Fruit fly (Drosophila melanogaster): ENCODE results near the gene Twdlalpha.

The Twdlalpha gene

DNA sequence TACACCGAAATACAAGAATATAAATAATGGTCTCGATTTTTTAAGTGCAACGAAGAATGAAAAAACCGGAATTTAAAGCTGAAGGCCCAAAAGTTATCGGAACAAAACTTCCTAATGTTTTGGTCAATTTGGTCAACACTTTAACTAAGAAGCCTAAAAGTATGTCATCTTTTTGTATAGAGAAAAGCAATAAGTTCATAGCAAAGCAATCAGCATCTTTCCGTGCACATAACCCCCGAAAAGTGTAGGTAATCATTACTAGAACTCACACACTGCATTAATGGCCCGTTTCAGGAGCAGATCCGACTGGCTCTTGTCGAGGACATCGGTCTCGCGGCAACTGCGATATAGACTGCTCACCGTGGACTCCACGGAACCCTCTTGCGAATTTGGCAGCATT is 1.7 kb downstream of the Twdlalpha start:
- peak; percentile 20 for TF ChIP-seq Myc (optimal IDR thresholded peaks at IDR 0.05)
- peak; percentile 26 for TF ChIP-seq Vsx2 (GFP tag; optimal IDR thresholded peaks at IDR 0.05; ENCODE audit: partially characterized antibody)
- TF ChIP-seq usp (GFP tag; optimal IDR thresholded peaks at IDR 0.05), result no peak
- no peak for TF ChIP-seq Sp1 (GFP tag; optimal IDR thresholded peaks at IDR 0.05)
- peak; percentile 54 for TF ChIP-seq Dif (GFP tag; optimal IDR thresholded peaks at IDR 0.05; ENCODE audit: partially characterized antibody)

DNA sequence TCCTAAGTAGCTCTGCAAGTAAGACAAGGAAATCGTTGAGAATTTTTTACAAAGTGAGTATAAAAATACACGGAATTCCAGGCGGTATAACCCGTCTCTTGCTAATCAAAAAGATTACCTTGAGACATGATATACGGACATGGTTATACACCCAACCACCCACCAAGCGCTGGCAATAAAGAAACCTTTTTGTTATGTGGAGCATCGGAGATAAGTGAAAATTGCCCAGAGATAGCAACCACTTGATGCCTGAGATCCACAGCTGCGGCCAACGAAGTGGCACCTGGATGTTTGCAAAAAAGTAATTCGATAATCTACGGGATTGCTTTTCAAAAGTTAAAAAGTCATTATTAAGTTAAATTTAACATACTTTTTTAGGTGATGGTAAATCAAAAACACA is 3.3 kb downstream of the Twdlalpha start:
- no peak for TF ChIP-seq rgr (GFP tag; optimal IDR thresholded peaks at IDR 0.05)
- no peak for TF ChIP-seq dl (GFP tag; optimal IDR thresholded peaks at IDR 0.05; ENCODE audit: insufficient read depth in 1 of 2, partially characterized antibody in 2 of 2)
- TF ChIP-seq foxo (GFP tag; optimal IDR thresholded peaks at IDR 0.05), result no peak
- no peak for TF ChIP-seq sv (GFP tag; optimal IDR thresholded peaks at IDR 0.05)
- TF ChIP-seq ey (GFP tag; optimal IDR thresholded peaks at IDR 0.05), result no peak
- TF ChIP-seq OdsH (GFP tag; optimal IDR thresholded peaks at IDR 0.05), result no peak
- no peak for TF ChIP-seq dsf (GFP tag; optimal IDR thresholded peaks at IDR 0.05; ENCODE audit: borderline replicate concordance)
- TF ChIP-seq sage (GFP tag; optimal IDR thresholded peaks at IDR 0.05), result no peak
- TF ChIP-seq Rel (GFP tag; optimal IDR thresholded peaks at IDR 0.05), result no peak
- no peak for TF ChIP-seq Rel (tag; optimal IDR thresholded peaks at IDR 0.05)
- no peak for TF ChIP-seq Jra (GFP tag; optimal IDR thresholded peaks at IDR 0.05)
- no peak for TF ChIP-seq HLH106 (tag; optimal IDR thresholded peaks at IDR 0.05)
- TF ChIP-seq woc (GFP tag; optimal IDR thresholded peaks at IDR 0.05), result no peak
- no peak for TF ChIP-seq Myc (optimal IDR thresholded peaks at IDR 0.05)
- no peak for TF ChIP-seq pan (optimal IDR thresholded peaks at IDR 0.05)
- TF ChIP-seq CrebA (GFP tag; optimal IDR thresholded peaks at IDR 0.05; ENCODE audit: borderline replicate concordance), result no peak
- TF ChIP-seq Dfd (GFP tag; optimal IDR thresholded peaks at IDR 0.05), result no peak
- no peak for TF ChIP-seq dmrt93B (GFP tag; optimal IDR thresholded peaks at IDR 0.05)

DNA sequence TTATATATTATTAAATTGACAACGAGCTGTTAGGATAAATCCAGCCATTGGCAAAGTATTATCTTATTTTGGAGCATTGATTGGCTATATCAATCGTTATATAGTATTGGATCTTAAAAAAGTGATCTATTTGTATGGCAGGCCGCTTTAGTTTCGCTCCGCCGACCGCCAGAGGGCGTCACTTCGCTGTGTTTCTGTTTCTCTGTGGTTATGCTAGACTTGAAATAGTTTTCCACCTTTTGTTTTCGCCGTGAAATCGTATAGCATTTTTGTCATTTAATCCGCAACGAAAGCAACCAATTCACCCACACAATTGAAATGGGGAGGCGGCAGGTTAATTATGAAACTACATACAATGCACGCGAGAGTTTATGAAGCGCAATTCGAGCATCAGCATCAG is 4.2 kb downstream of the Twdlalpha start:
- TF ChIP-seq Dif (GFP tag; optimal IDR thresholded peaks at IDR 0.05; ENCODE audit: partially characterized antibody) (no peak), Jra (GFP tag; optimal IDR thresholded peaks at IDR 0.05) (no peak), Hr78 (GFP tag; optimal IDR thresholded peaks at IDR 0.05) (no peak), Dfd (GFP tag; optimal IDR thresholded peaks at IDR 0.05) (no peak), br (GFP tag; optimal IDR thresholded peaks at IDR 0.05) (no peak), Hr83 (GFP tag; optimal IDR thresholded peaks at IDR 0.05; ENCODE audit: poor library complexity, severe bottlenecking) (no peak), ey (GFP tag; optimal IDR thresholded peaks at IDR 0.05) (no peak), usp (GFP tag; optimal IDR thresholded peaks at IDR 0.05) (no peak), HLH106 (tag; optimal IDR thresholded peaks at IDR 0.05) (no peak), brk (GFP tag; optimal IDR thresholded peaks at IDR 0.05) (no peak), sage (GFP tag; optimal IDR thresholded peaks at IDR 0.05) (no peak), Hnf4 (GFP tag; optimal IDR thresholded peaks at IDR 0.05) (no peak)

DNA sequence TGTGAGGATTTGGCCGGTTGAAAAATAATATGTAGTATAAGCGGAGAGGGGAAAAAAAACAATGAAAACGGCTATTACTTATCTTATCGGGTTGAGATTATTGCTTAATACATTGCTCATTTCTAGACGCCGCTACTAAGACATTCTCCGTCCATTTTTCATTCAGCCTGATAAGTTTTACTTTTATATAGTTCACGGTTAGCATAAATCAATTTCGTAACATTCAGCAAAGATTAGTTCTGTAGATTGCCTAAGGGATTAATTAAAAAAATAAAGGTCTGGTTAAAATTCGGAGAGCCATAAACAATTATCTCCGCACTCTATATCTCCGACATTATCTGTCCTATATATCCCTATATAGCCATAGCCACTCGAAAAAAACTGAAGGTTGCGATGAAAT is 4.8 kb downstream of the Twdlalpha start:
- TF ChIP-seq rgr (GFP tag; optimal IDR thresholded peaks at IDR 0.05), result no peak
- no peak for TF ChIP-seq Mio (GFP tag; optimal IDR thresholded peaks at IDR 0.05)
- TF ChIP-seq Vsx2 (GFP tag; optimal IDR thresholded peaks at IDR 0.05; ENCODE audit: partially characterized antibody), result no peak
- TF ChIP-seq h (GFP tag; optimal IDR thresholded peaks at IDR 0.05), result no peak

DNA sequence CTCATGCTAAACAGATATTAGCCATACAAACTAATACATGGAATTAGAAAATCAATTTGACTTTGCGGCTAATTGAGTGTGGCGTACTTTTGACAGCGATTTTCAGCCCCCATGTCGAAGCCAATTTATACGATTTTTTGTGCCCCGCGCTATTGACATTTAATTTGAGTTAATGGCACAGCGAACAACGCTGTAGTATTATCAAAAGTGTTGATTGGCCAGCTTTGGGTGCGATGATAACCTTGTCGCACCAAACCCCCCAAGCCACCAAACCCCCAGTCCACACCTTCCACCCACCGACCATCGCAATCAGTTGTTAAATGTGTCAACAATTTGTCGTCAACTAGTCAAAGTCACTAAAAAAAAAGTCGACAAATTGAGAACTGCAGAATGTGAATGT is 6.7 kb downstream of the Twdlalpha start:
- TF ChIP-seq ey (GFP tag; optimal IDR thresholded peaks at IDR 0.05) (no peak), Hnf4 (GFP tag; optimal IDR thresholded peaks at IDR 0.05) (no peak), Jra (GFP tag; optimal IDR thresholded peaks at IDR 0.05) (no peak), brk (GFP tag; optimal IDR thresholded peaks at IDR 0.05) (no peak), Hr83 (GFP tag; optimal IDR thresholded peaks at IDR 0.05; ENCODE audit: poor library complexity, severe bottlenecking) (no peak), Myc (optimal IDR thresholded peaks at IDR 0.05) (no peak), pan (optimal IDR thresholded peaks at IDR 0.05) (no peak), CrebA (GFP tag; optimal IDR thresholded peaks at IDR 0.05; ENCODE audit: borderline replicate concordance) (no peak), fru (GFP tag; optimal IDR thresholded peaks at IDR 0.05) (no peak), Mio (GFP tag; optimal IDR thresholded peaks at IDR 0.05) (no peak), Hr78 (GFP tag; optimal IDR thresholded peaks at IDR 0.05) (no peak), tai (GFP tag; optimal IDR thresholded peaks at IDR 0.05) (no peak), woc (GFP tag; optimal IDR thresholded peaks at IDR 0.05) (no peak), Abd-B (GFP tag; optimal IDR thresholded peaks at IDR 0.05) (no peak), CG32264 (GFP tag; optimal IDR thresholded peaks at IDR 0.05) (no peak), OdsH (GFP tag; optimal IDR thresholded peaks at IDR 0.05) (no peak), h (GFP tag; optimal IDR thresholded peaks at IDR 0.05) (no peak), Vsx2 (GFP tag; optimal IDR thresholded peaks at IDR 0.05; ENCODE audit: partially characterized antibody) (no peak), CG9705 (GFP tag; optimal IDR thresholded peaks at IDR 0.05) (no peak)

Data from whole organism, wandering third instar larva.